Worm (Caenorhabditis elegans) whole organism, early embryonic: Measurements from ENCODE around the gene fzr-1.

Source experiments
- F13C5.2 ChIP-seq: sonication (generic microtip); optimal IDR thresholded peaks from 2 replicates; lab custom pipeline; 2017; ENCODE audit warnings: mild to moderate bottlenecking, missing genetic modification characterization, inconsistent platforms, missing compliant biosample characterization
- ama-1 ChIP-seq: fragments of 150-350 bp; optimal IDR thresholded peaks from 2 replicates; lab custom pipeline; 2014
- ceh-36 ChIP-seq: sonication (generic microtip); optimal IDR thresholded peaks from 2 replicates; lab custom pipeline; 2016; ENCODE audit warnings: missing genetic modification characterization, inconsistent platforms, missing compliant biosample characterization
- flt-1 ChIP-seq: fragments of 200-800 bp; sonication (Bioruptor generic); IDR thresholded peaks from 2 replicates; pipeline ENCODE4 v1.3.6; 2022; ENCODE audit warnings: missing genetic modification characterization, missing compliant biosample characterization
- hmbx-1 ChIP-seq: sonication (generic microtip); optimal IDR thresholded peaks from 2 replicates; lab custom pipeline; 2016; ENCODE audit warnings: mild to moderate bottlenecking, missing genetic modification characterization, missing compliant biosample characterization
- hmg-4 ChIP-seq: fragments of 200-800 bp; sonication (Bioruptor generic); optimal IDR thresholded peaks from 2 replicates; lab custom pipeline; 2018; ENCODE audit warnings: mild to moderate bottlenecking, missing genetic modification characterization, missing compliant biosample characterization
- hnd-1 ChIP-seq: sonication (generic microtip); optimal IDR thresholded peaks from 2 replicates; lab custom pipeline; 2016; ENCODE audit warnings: missing genetic modification characterization, missing compliant biosample characterization
- tbx-11 ChIP-seq: fragments of 200-800 bp; sonication (Bioruptor generic); IDR thresholded peaks from 2 replicates; pipeline ENCODE4 v1.3.6; 2022; ENCODE audit warnings: missing genetic modification characterization, missing compliant biosample characterization

DNA sequence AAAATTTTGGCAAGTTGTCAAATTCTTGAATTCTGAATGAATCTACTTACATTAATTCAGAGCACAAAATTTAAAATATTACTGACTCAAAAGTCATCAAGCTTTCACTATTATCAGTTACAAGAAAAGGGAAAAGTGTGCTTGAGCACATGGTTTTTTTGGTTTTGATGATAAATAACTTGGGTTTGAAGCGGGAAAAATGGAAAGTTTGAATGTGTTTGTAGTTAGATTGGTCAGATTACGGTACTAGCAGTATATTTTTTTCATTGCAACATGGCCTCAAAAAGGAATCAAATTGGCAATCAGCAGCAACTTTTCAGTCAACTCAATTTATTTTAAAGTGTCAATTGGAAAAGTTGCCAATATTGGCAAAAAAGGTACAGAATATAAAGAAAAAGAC lies 39.6 kb downstream of the fzr-1 start:
- TF ChIP-seq ama-1, result no peak
- no peak for TF ChIP-seq hmg-4 (GFP tag; lab: Kevin White, UChicago)
- no peak for TF ChIP-seq F13C5.2 (tag; lab: Kevin White, UChicago)
- no peak for TF ChIP-seq hnd-1 (tag; lab: Kevin White, UChicago)
- TF ChIP-seq flt-1 (GFP tag; lab: Robert Waterston, UW), result no peak
- TF ChIP-seq hmbx-1, result no peak
- no peak for TF ChIP-seq ceh-36 (tag; lab: Kevin White, UChicago)
- TF ChIP-seq tbx-11, result no peak
